Fruit fly (Drosophila melanogaster) S2 (cell line): Measurements from ENCODE around the gene CG1416.

Experiments used
- CG8478 ChIP-seq: fragments of >200 bp; optimal IDR thresholded peaks from 2 replicates; lab custom pipeline; 2018
- CTCF ChIP-seq, 2 experiments: fragments of >200 bp; optimal IDR thresholded peaks; 2 replicates each; lab custom pipeline; 2018

CG1416 gene

dm6 chr2L:21757264-21758066 lies at the start of gene CG1416, which contains the start of gene step:
Gene CG1416, plus strand, starts transcription at chr2L:21758010.
Gene step, minus strand, starts transcription at chr2L:21757466.
- TF ChIP-seq CTCF (optimal IDR thresholded peaks at IDR 0.05; lab: Kevin White, UChicago) (peak in 1 of 2 experiments; percentile 36), CG8478 (lab: Kevin White, UChicago) (no peak)

dm6 chr2L:21726097-21726496 lies 31.7 kb upstream of the CG1416 start:
- no peak for TF ChIP-seq CTCF (optimal IDR thresholded peaks at IDR 0.05; lab: Kevin White, UChicago)
- no peak for TF ChIP-seq CG8478 (lab: Kevin White, UChicago)

dm6 chr2L:21748949-21749348 lies 8.9 kb upstream of the CG1416 start:
- TF ChIP-seq CG8478 (lab: Kevin White, UChicago) = no peak
- TF ChIP-seq CTCF (optimal IDR thresholded peaks at IDR 0.05; lab: Kevin White, UChicago) = no peak

dm6 chr2L:21752798-21753197 lies 5.0 kb upstream of the CG1416 start:
- TF ChIP-seq CTCF (optimal IDR thresholded peaks at IDR 0.05; lab: Kevin White, UChicago) (no peak), CG8478 (lab: Kevin White, UChicago) (no peak)

dm6 chr2L:21753448-21753908 lies 4.3 kb upstream of the CG1416 start:
- TF ChIP-seq CTCF (optimal IDR thresholded peaks at IDR 0.05; lab: Kevin White, UChicago) (no peak), CG8478 (lab: Kevin White, UChicago) (no peak)

- TF ChIP-seq CG8478 (lab: Kevin White, UChicago) (no peak), CTCF (optimal IDR thresholded peaks at IDR 0.05; lab: Kevin White, UChicago) (no peak)
Measured at dm6 chr2L:21754011-21754410, 3.8 kb upstream of the CG1416 start.

dm6 chr2L:21755310-21755709 lies 2.5 kb upstream of the CG1416 start:
- TF ChIP-seq CTCF (optimal IDR thresholded peaks at IDR 0.05; lab: Kevin White, UChicago) (no peak), CG8478 (lab: Kevin White, UChicago) (no peak)

- no peak for TF ChIP-seq CG8478 (lab: Kevin White, UChicago)
- TF ChIP-seq CTCF (optimal IDR thresholded peaks at IDR 0.05; lab: Kevin White, UChicago) = no peak
Measured at dm6 chr2L:21756696-21757095, 1.1 kb upstream of the CG1416 start.

dm6 chr2L:21758067-21758398 lies 223 bp downstream of the CG1416 start:
- no peak for TF ChIP-seq CG8478 (lab: Kevin White, UChicago)
- no peak for TF ChIP-seq CTCF (optimal IDR thresholded peaks at IDR 0.05; lab: Kevin White, UChicago)

- TF ChIP-seq CTCF (optimal IDR thresholded peaks at IDR 0.05; lab: Kevin White, UChicago) (no peak), CG8478 (lab: Kevin White, UChicago) (no peak)
Measured at dm6 chr2L:21764934-21765333, 7.1 kb downstream of the CG1416 start.

- TF ChIP-seq CG8478 (lab: Kevin White, UChicago) (no peak), CTCF (optimal IDR thresholded peaks at IDR 0.05; lab: Kevin White, UChicago) (no peak)
Measured at dm6 chr2L:21769461-21769860, 11.7 kb downstream of the CG1416 start.

- TF ChIP-seq CG8478 (lab: Kevin White, UChicago) (no peak), CTCF (optimal IDR thresholded peaks at IDR 0.05; lab: Kevin White, UChicago) (no peak)
Measured at dm6 chr2L:21783965-21784364, 26.2 kb downstream of the CG1416 start, which contains the start of gene CG11630. Gene CG11630, minus strand, starts transcription at chr2L:21784065.

dm6 chr2L:21784790-21785425 lies 27.1 kb downstream of the CG1416 start:
- no peak for TF ChIP-seq CTCF (optimal IDR thresholded peaks at IDR 0.05; lab: Kevin White, UChicago)
- TF ChIP-seq CG8478 (lab: Kevin White, UChicago) = no peak

- TF ChIP-seq CTCF (optimal IDR thresholded peaks at IDR 0.05; lab: Kevin White, UChicago) (no peak), CG8478 (lab: Kevin White, UChicago) (no peak)
Measured at dm6 chr2L:21786991-21787390, 29.2 kb downstream of the CG1416 start.

- no peak for TF ChIP-seq CG8478 (lab: Kevin White, UChicago)
- no peak for TF ChIP-seq CTCF (optimal IDR thresholded peaks at IDR 0.05; lab: Kevin White, UChicago)
Measured at dm6 chr2L:21789456-21790065, 31.8 kb downstream of the CG1416 start.
